Fruit fly (Drosophila melanogaster) whole organism, embryonic: ENCODE results near the gene Cyp4ac2.

ENCODE experiments used
- Abd-B ChIP-seq: fragments of 200-800 bp; sonication (Bioruptor generic); optimal IDR thresholded peaks from 2 replicates; lab custom pipeline; 2018; ENCODE audit warnings: missing biosample characterization, mild to moderate bottlenecking, missing genetic modification characterization, moderate library complexity
- Adf1 ChIP-seq: fragments of 200-800 bp; sonication (Bioruptor generic); IDR thresholded peaks from 2 replicates; pipeline ENCODE4 v1.3.6; 2022; ENCODE audit warnings: missing biosample characterization, missing genetic modification characterization
- Atf3 ChIP-seq: fragments of 200-800 bp; sonication (Bioruptor generic); optimal IDR thresholded peaks from 3 replicates; lab custom pipeline; 2016; ENCODE audit warnings: missing biosample characterization, missing genetic modification characterization
- B-H2 ChIP-seq: fragments of 200-800 bp; sonication (Bioruptor generic); optimal IDR thresholded peaks from 2 replicates; lab custom pipeline; 2018; ENCODE audit warnings: missing biosample characterization, mild to moderate bottlenecking, missing genetic modification characterization
- CG10654 ChIP-seq: fragments of 200-800 bp; sonication (Bioruptor generic); optimal IDR thresholded peaks from 2 replicates; lab custom pipeline; 2016; ENCODE audit warnings: missing biosample characterization, missing genetic modification characterization
- CG12071 ChIP-seq: fragments of 200-800 bp; sonication (Bioruptor generic); optimal IDR thresholded peaks from 3 replicates; lab custom pipeline; 2018; ENCODE audit warnings: missing biosample characterization, mild to moderate bottlenecking, missing genetic modification characterization
- CG12236 ChIP-seq: fragments of 200-800 bp; sonication (Bioruptor generic); optimal IDR thresholded peaks from 2 replicates; lab custom pipeline; 2016; ENCODE audit warnings: missing biosample characterization, missing genetic modification characterization
- CG1233 ChIP-seq: fragments of 200-800 bp; sonication (Bioruptor generic); optimal IDR thresholded peaks from 4 replicates; lab custom pipeline; 2018; ENCODE audit warnings: missing biosample characterization, mild to moderate bottlenecking, missing genetic modification characterization
- CG12942 ChIP-seq: fragments of 200-800 bp; sonication (Bioruptor generic); optimal IDR thresholded peaks from 3 replicates; lab custom pipeline; 2016; ENCODE audit warnings: missing biosample characterization, missing genetic modification characterization
- CG13775 ChIP-seq: fragments of 200-800 bp; sonication (Bioruptor generic); optimal IDR thresholded peaks from 3 replicates; lab custom pipeline; 2017; ENCODE audit warnings: missing biosample characterization, mild to moderate bottlenecking, missing genetic modification characterization
- CG14014 ChIP-seq: fragments of 200-800 bp; sonication (Bioruptor generic); IDR thresholded peaks from 2 replicates; pipeline ENCODE4 v1.3.6; 2022; ENCODE audit warnings: missing biosample characterization, missing genetic modification characterization
- CG14050 ChIP-seq: fragments of 200-800 bp; sonication (Bioruptor generic); IDR thresholded peaks from 3 replicates; pipeline ENCODE4 v1.3.6; 2022; ENCODE audit warnings: missing biosample characterization, missing genetic modification characterization
- CG1529 ChIP-seq: fragments of 200-800 bp; sonication (Bioruptor generic); optimal IDR thresholded peaks from 3 replicates; lab custom pipeline; 2018; ENCODE audit warnings: missing biosample characterization, missing genetic modification characterization
- CG18599 ChIP-seq: fragments of 200-800 bp; sonication (Bioruptor generic); optimal IDR thresholded peaks from 3 replicates; lab custom pipeline; 2017; ENCODE audit warnings: missing biosample characterization, missing genetic modification characterization, mild to moderate bottlenecking, moderate library complexity, missing genetic modification reagents
- CG18619 ChIP-seq: fragments of 200-800 bp; sonication (Bioruptor generic); optimal IDR thresholded peaks from 3 replicates; lab custom pipeline; 2017; ENCODE audit warnings: missing biosample characterization, mild to moderate bottlenecking, missing genetic modification characterization
- CG30403 ChIP-seq: fragments of 200-800 bp; sonication (Bioruptor generic); optimal IDR thresholded peaks from 3 replicates; lab custom pipeline; 2016; ENCODE audit warnings: missing biosample characterization, missing genetic modification characterization
- CG4424 ChIP-seq: fragments of 200-800 bp; sonication (Bioruptor generic); optimal IDR thresholded peaks from 3 replicates; lab custom pipeline; 2016; ENCODE audit warnings: missing biosample characterization, missing genetic modification characterization
- CG4707 ChIP-seq: fragments of 200-800 bp; sonication (Bioruptor generic); optimal IDR thresholded peaks from 2 replicates; lab custom pipeline; 2018; ENCODE audit warnings: missing biosample characterization, mild to moderate bottlenecking, missing genetic modification characterization, moderate library complexity
- CG4730 ChIP-seq: fragments of 200-800 bp; sonication (Bioruptor generic); IDR thresholded peaks from 2 replicates; pipeline ENCODE4 v1.3.6; 2022; ENCODE audit warnings: missing biosample characterization, missing genetic modification characterization
- CG6813 ChIP-seq: fragments of 200-800 bp; sonication (Bioruptor generic); optimal IDR thresholded peaks from 2 replicates; lab custom pipeline; 2017; ENCODE audit warnings: missing biosample characterization, missing genetic modification characterization, mild to moderate bottlenecking, moderate library complexity, missing genetic modification reagents
- CG7271 ChIP-seq: fragments of 200-800 bp; sonication (Bioruptor generic); optimal IDR thresholded peaks from 2 replicates; lab custom pipeline; 2018; ENCODE audit warnings: missing biosample characterization, mild to moderate bottlenecking, missing genetic modification characterization, moderate library complexity
- CG7372 ChIP-seq: fragments of 200-800 bp; sonication (Bioruptor generic); IDR thresholded peaks from 2 replicates; pipeline ENCODE4 v1.3.6; 2022; ENCODE audit warnings: missing biosample characterization, missing genetic modification characterization
- CG8388 ChIP-seq: fragments of 200-800 bp; sonication (Bioruptor generic); optimal IDR thresholded peaks from 2 replicates; lab custom pipeline; 2019; ENCODE audit warnings: missing biosample characterization, mild to moderate bottlenecking, missing genetic modification characterization, moderate library complexity
- CG8478 ChIP-seq: fragments of >200 bp; optimal IDR thresholded peaks from 2 replicates; lab custom pipeline; 2018
- CG8765 ChIP-seq: fragments of 200-800 bp; sonication (Bioruptor generic); IDR thresholded peaks from 2 replicates; pipeline ENCODE4 v1.3.6; 2022; ENCODE audit warnings: missing biosample characterization, missing genetic modification characterization
- CG9932 ChIP-seq: fragments of 200-800 bp; sonication (Bioruptor generic); IDR thresholded peaks from 2 replicates; pipeline ENCODE4 v1.3.6; 2022; ENCODE audit warnings: missing biosample characterization, missing genetic modification characterization
- D ChIP-seq, 2 experiments: fragments of 200-800 bp in 1 of 2; fragments of >200 bp in 1 of 2; sonication (Bioruptor generic) in 1 of 2; optimal IDR thresholded peaks; 2 replicates in 1 of 2; 3 replicates in 1 of 2; lab custom pipeline; 2017; ENCODE audit warnings: mild to moderate bottlenecking in 1 of 2, missing biosample characterization in 1 of 2, missing genetic modification characterization in 1 of 2, missing genetic modification reagents in 1 of 2
- Deaf1 ChIP-seq: fragments of 200-800 bp; optimal IDR thresholded peaks from 3 replicates; lab custom pipeline; 2019; ENCODE audit warnings: missing biosample characterization, mild to moderate bottlenecking, missing genetic modification characterization, moderate library complexity
- Hey ChIP-seq: fragments of 200-800 bp; sonication (Bioruptor generic); optimal IDR thresholded peaks from 3 replicates; lab custom pipeline; 2018; ENCODE audit warnings: missing biosample characterization, mild to moderate bottlenecking, missing genetic modification characterization
- Hr3 ChIP-seq: fragments of 200-800 bp; sonication (Bioruptor generic); optimal IDR thresholded peaks from 3 replicates; lab custom pipeline; 2016; ENCODE audit warnings: missing biosample characterization, missing genetic modification characterization
- Hr78 ChIP-seq, 2 experiments: fragments of 200-800 bp in 1 of 2; fragments of >200 bp in 1 of 2; sonication (Bioruptor generic) in 1 of 2; optimal IDR thresholded peaks; 2 replicates each; lab custom pipeline; 2017 to 2019; ENCODE audit warnings: missing biosample characterization in 2 of 2, missing genetic modification characterization in 2 of 2, mild to moderate bottlenecking in 1 of 2, moderate library complexity in 1 of 2
- Hsf ChIP-seq: fragments of 200-800 bp; sonication (Bioruptor generic); optimal IDR thresholded peaks from 3 replicates; lab custom pipeline; 2016; ENCODE audit warnings: missing biosample characterization, missing genetic modification characterization
- MTF-1 ChIP-seq: fragments of 200-800 bp; sonication (Bioruptor generic); optimal IDR thresholded peaks from 2 replicates; lab custom pipeline; 2018; ENCODE audit warnings: missing biosample characterization, mild to moderate bottlenecking, missing genetic modification characterization, borderline replicate concordance
- Med ChIP-seq: fragments of 200-800 bp; sonication (Bioruptor generic); peaks from one replicate; lab custom pipeline; 2016; ENCODE audit warnings: missing biosample characterization, missing genetic modification characterization, mild to moderate bottlenecking, inconsistent platforms, moderate library complexity
- Pdp1 ChIP-seq, 2 experiments: fragments of 200-800 bp; sonication (Bioruptor generic); optimal IDR thresholded peaks; 3 replicates each; lab custom pipeline; 2016; ENCODE audit warnings: missing biosample characterization in 2 of 2, missing genetic modification characterization in 2 of 2, mild to moderate bottlenecking in 1 of 2, moderate library complexity in 1 of 2
- Spps ChIP-seq: fragments of 200-800 bp; sonication (Bioruptor generic); optimal IDR thresholded peaks from 2 replicates; lab custom pipeline; 2018; ENCODE audit warnings: missing biosample characterization, mild to moderate bottlenecking, missing genetic modification characterization
- Stat92E ChIP-seq, 3 experiments: fragments of >200 bp in 2 of 3; fragments of 200-800 bp in 1 of 3; sonication (Bioruptor generic) in 1 of 3; optimal IDR thresholded peaks; 2 replicates each; lab custom pipeline; 2017 to 2019; ENCODE audit warnings: missing biosample characterization in 3 of 3, missing genetic modification characterization in 3 of 3, mild to moderate bottlenecking in 1 of 3, moderate library complexity in 1 of 3
- Trl ChIP-seq, 3 experiments: fragments of >200 bp in 2 of 3; fragments of 200-800 bp in 1 of 3; sonication (Bioruptor generic) in 1 of 3; optimal IDR thresholded peaks; 2 replicates in 1 of 3; 3 replicates in 2 of 3; lab custom pipeline; 2016 to 2017; ENCODE audit warnings: missing biosample characterization in 1 of 3, missing genetic modification characterization in 1 of 3
- bcd ChIP-seq: fragments of 200-800 bp; sonication (Bioruptor generic); optimal IDR thresholded peaks from 2 replicates; lab custom pipeline; 2017; ENCODE audit warnings: missing biosample characterization, mild to moderate bottlenecking, missing genetic modification characterization
- btn ChIP-seq: fragments of 200-800 bp; sonication (Bioruptor generic); optimal IDR thresholded peaks from 2 replicates; lab custom pipeline; 2016; ENCODE audit warnings: missing biosample characterization, missing genetic modification characterization
- hb ChIP-seq: fragments of 200-800 bp; sonication (Bioruptor generic); IDR thresholded peaks from 3 replicates; pipeline ENCODE4 v1.3.6; 2022; ENCODE audit warnings: missing biosample characterization, missing genetic modification characterization; ENCODE audit not compliant: partially characterized antibody
- hbn ChIP-seq: fragments of 200-800 bp; sonication (Bioruptor generic); IDR thresholded peaks from 2 replicates; pipeline ENCODE4 v1.3.6; 2022; ENCODE audit warnings: missing biosample characterization, missing genetic modification characterization; ENCODE audit not compliant: partially characterized antibody
- her ChIP-seq: fragments of 200-800 bp; sonication (Bioruptor generic); optimal IDR thresholded peaks from 2 replicates; lab custom pipeline; 2016; ENCODE audit warnings: missing biosample characterization, missing genetic modification characterization
- oc ChIP-seq: fragments of 200-800 bp; sonication (Bioruptor generic); optimal IDR thresholded peaks from 2 replicates; lab custom pipeline; 2018; ENCODE audit warnings: missing biosample characterization, mild to moderate bottlenecking, missing genetic modification characterization, moderate library complexity
- sima ChIP-seq: fragments of 200-800 bp; sonication (Bioruptor generic); optimal IDR thresholded peaks from 2 replicates; lab custom pipeline; 2016; ENCODE audit warnings: missing biosample characterization, missing genetic modification characterization
- stc ChIP-seq: fragments of 200-800 bp; sonication (Bioruptor generic); IDR thresholded peaks from 2 replicates; pipeline ENCODE4 v1.3.6; 2022; ENCODE audit warnings: missing biosample characterization, missing genetic modification characterization
- tap ChIP-seq: fragments of 200-800 bp; optimal IDR thresholded peaks from 3 replicates; lab custom pipeline; 2019; ENCODE audit warnings: missing biosample characterization, mild to moderate bottlenecking, missing genetic modification characterization, moderate library complexity
- unpg ChIP-seq: fragments of 200-800 bp; sonication (Bioruptor generic); optimal IDR thresholded peaks from 3 replicates; lab custom pipeline; 2018; ENCODE audit warnings: missing biosample characterization, mild to moderate bottlenecking, missing genetic modification characterization, moderate library complexity
- usp ChIP-seq: fragments of >200 bp; optimal IDR thresholded peaks from 2 replicates; lab custom pipeline; 2017; ENCODE audit warnings: missing biosample characterization, missing genetic modification characterization

The Cyp4ac2 gene

DNA sequence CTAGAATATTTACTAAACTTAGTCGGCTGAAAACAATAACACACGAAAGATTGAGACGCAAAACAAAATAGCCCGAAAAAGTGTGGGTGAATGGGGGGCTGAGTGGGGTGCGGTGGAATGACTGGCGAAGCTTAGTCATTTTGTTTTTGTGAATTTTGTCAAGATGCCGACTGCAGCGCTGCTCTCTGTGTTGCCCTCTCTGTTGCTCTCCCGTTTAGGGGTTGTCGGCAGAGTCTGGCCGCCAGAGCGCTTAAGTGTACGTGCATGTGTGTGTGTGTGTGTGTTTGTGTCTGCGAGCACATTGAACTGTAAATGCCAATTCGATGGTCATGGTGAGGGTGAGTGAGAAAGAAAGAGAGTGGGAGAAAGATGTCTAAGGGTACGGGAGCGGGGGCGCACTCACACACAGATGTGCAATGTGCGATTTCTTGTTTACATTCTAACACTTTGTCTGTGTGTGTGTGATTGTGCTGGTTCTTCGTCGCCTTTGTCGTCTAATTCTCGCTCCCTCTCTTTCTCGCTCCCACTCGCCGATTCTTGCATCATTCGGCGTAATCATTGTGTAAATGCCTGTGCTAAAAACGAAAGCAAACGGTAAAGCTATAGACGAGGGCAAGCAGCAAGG is 40.3 kb downstream of the Cyp4ac2 start (continued):
- TF ChIP-seq CG4730 (GFP tag; lab: Robert Waterston, UW) (no peak), CG13775 (no peak), CG14014 (GFP tag; lab: Robert Waterston, UW) (no peak), CG12071 (GFP tag; lab: Kevin White, UChicago) (no peak), CG8765 (GFP tag; lab: Robert Waterston, UW) (no peak), D (optimal IDR thresholded peaks at IDR 0.05; lab: Kevin White, UChicago) (no peak), D (GFP tag; optimal IDR thresholded peaks at IDR 0.05; lab: Kevin White, UChicago) (no peak), hb (no peak), CG12942 (GFP tag; lab: Kevin White, UChicago) (no peak), MTF-1 (GFP tag; lab: Kevin White, UChicago) (no peak), bcd (peak; percentile 9), CG1529 (no peak), CG6813 (GFP tag; lab: Kevin White, UChicago) (peak; percentile 5), CG10654 (GFP tag; lab: Kevin White, UChicago) (no peak), usp (GFP tag; lab: Kevin White, UChicago) (no peak), CG4707 (GFP tag; lab: Kevin White, UChicago) (no peak), CG30403 (GFP tag; lab: Kevin White, UChicago) (no peak), oc (peak; percentile 14), Hr3 (GFP tag; lab: Kevin White, UChicago) (no peak), CG1233 (GFP tag; lab: Kevin White, UChicago) (no peak), sima (GFP tag; lab: Kevin White, UChicago) (no peak), Spps (no peak), CG7271 (tag; lab: Kevin White, UChicago) (no peak), CG18599 (GFP tag; lab: Kevin White, UChicago) (no peak), Trl (optimal IDR thresholded peaks at IDR 0.05; lab: Kevin White, UChicago) (peak; percentile 64 to 85), Trl (GFP tag; optimal IDR thresholded peaks at IDR 0.05; lab: Kevin White, UChicago) (peak; percentile 22), Hr78 (GFP tag; optimal IDR thresholded peaks at IDR 0.05; lab: Kevin White, UChicago) (peak in 1 of 2 experiments; percentile 10), tap (tag; lab: Kevin White, UChicago) (no peak), btn (no peak), CG7372 (GFP tag; lab: Robert Waterston, UW) (no peak), Abd-B (GFP tag; lab: Kevin White, UChicago) (no peak), Med (GFP tag; lab: Kevin White, UChicago) (peak; percentile 68), CG8388 (GFP tag; lab: Kevin White, UChicago) (no peak), unpg (no peak), CG14050 (no peak), Deaf1 (tag; lab: Kevin White, UChicago) (peak; percentile 53), CG4424 (GFP tag; lab: Kevin White, UChicago) (no peak), Hey (tag; lab: Kevin White, UChicago) (peak; percentile 97), CG12236 (no peak), B-H2 (no peak), Atf3 (GFP tag; lab: Kevin White, UChicago) (no peak), CG18619 (GFP tag; lab: Kevin White, UChicago) (peak; percentile 2), CG8478 (peak; percentile 80), hbn (GFP tag; lab: Robert Waterston, UW) (no peak), Pdp1 (GFP tag; optimal IDR thresholded peaks at IDR 0.05; lab: Kevin White, UChicago) (peak in 1 of 2 experiments; percentile 91), stc (GFP tag; lab: Robert Waterston, UW) (no peak), her (GFP tag; lab: Kevin White, UChicago) (no peak), Stat92E (GFP tag; optimal IDR thresholded peaks at IDR 0.05; lab: Kevin White, UChicago) (no peak), CG9932 (GFP tag; lab: Robert Waterston, UW) (0 out of 2 replicates have a peak, but pooled peaks have one; percentile 13), Hsf (no peak), Adf1 (GFP tag; lab: Robert Waterston, UW) (peak; percentile 53)
